Worm (Caenorhabditis elegans): ENCODE data around the gene apm-3.

- TF ChIP-seq cebp-1 (GFP tag; IDR thresholded peaks at IDR 0.05) (no peak), cebp-1 (tag; optimal IDR thresholded peaks at IDR 0.05) (no peak), efl-1 (GFP tag; optimal IDR thresholded peaks at IDR 0.05) (no peak), T07F8.4 (tag; optimal IDR thresholded peaks at IDR 0.05) (no peak), K11D2.4 (GFP tag; IDR thresholded peaks at IDR 0.05) (no peak), F33H1.4 (GFP tag; IDR thresholded peaks at IDR 0.05) (no peak), lir-1 (GFP tag; conservative IDR thresholded peaks at IDR 0.05) (no peak), T26A5.8 (tag; optimal IDR thresholded peaks at IDR 0.05) (no peak), ceh-58 (GFP tag; IDR thresholded peaks at IDR 0.05) (no peak), hmg-20 (GFP tag; IDR thresholded peaks at IDR 0.05) (no peak), nfya-2 (GFP tag; IDR thresholded peaks at IDR 0.05) (no peak), mxl-1 (tag; optimal IDR thresholded peaks at IDR 0.05) (no peak), ceh-100 (GFP tag; IDR thresholded peaks at IDR 0.05) (no peak)
Observed at ce11 chrX:991274-991673, 36.5 kb downstream of the apm-3 start, which contains the start of the genes C09E10.3 and dgk-1.
